Fruit fly (Drosophila melanogaster) whole organism, embryonic: ENCODE data around the gene CG5850.

Experiments
- Antp ChIP-seq: fragments of 200-800 bp; sonication (Bioruptor generic); optimal IDR thresholded peaks from 3 replicates; lab custom pipeline; 2016; ENCODE audit warnings: missing biosample characterization, missing genetic modification characterization
- Atf-2 ChIP-seq: fragments of 200-800 bp; sonication (Bioruptor generic); optimal IDR thresholded peaks from 2 replicates; lab custom pipeline; 2016; ENCODE audit warnings: missing biosample characterization, missing genetic modification characterization
- CG10462 ChIP-seq: fragments of 200-800 bp; sonication (Bioruptor generic); optimal IDR thresholded peaks from 2 replicates; lab custom pipeline; 2016; ENCODE audit warnings: missing biosample characterization, missing genetic modification characterization
- CG11504 ChIP-seq: fragments of 200-800 bp; sonication (Bioruptor generic); optimal IDR thresholded peaks from 3 replicates; lab custom pipeline; 2019; ENCODE audit warnings: missing biosample characterization, mild to moderate bottlenecking, missing genetic modification characterization, moderate library complexity
- CG12219 ChIP-seq: fragments of 200-800 bp; sonication (Bioruptor generic); optimal IDR thresholded peaks from 3 replicates; lab custom pipeline; 2018; ENCODE audit warnings: missing biosample characterization, mild to moderate bottlenecking, missing genetic modification characterization
- CG12744 ChIP-seq: fragments of 200-800 bp; sonication (Bioruptor generic); optimal IDR thresholded peaks from 2 replicates; lab custom pipeline; 2016; ENCODE audit warnings: missing biosample characterization, missing genetic modification characterization
- CG15269 ChIP-seq: fragments of 200-800 bp; sonication (Bioruptor generic); optimal IDR thresholded peaks from 2 replicates; lab custom pipeline; 2018; ENCODE audit warnings: missing biosample characterization, mild to moderate bottlenecking, missing genetic modification characterization, moderate library complexity
- CG17361 ChIP-seq: fragments of 200-800 bp; sonication (Bioruptor generic); IDR thresholded peaks from 3 replicates; pipeline ENCODE4 v1.3.6; 2022; ENCODE audit warnings: missing biosample characterization, missing genetic modification characterization
- CG18011 ChIP-seq: fragments of 200-800 bp; sonication (Bioruptor generic); optimal IDR thresholded peaks from 2 replicates; lab custom pipeline; 2017; ENCODE audit warnings: missing biosample characterization, missing genetic modification characterization, mild to moderate bottlenecking, moderate library complexity, missing genotype
- CG30020 ChIP-seq: fragments of 200-800 bp; optimal IDR thresholded peaks from 2 replicates; lab custom pipeline; 2019; ENCODE audit warnings: missing biosample characterization, mild to moderate bottlenecking, missing genetic modification characterization, moderate library complexity
- CG31224 ChIP-seq: fragments of 200-800 bp; sonication (Bioruptor generic); IDR thresholded peaks from 2 replicates; pipeline ENCODE4 v1.3.6; 2022; ENCODE audit warnings: missing biosample characterization, missing genetic modification characterization
- CG3163 ChIP-seq: fragments of 200-800 bp; sonication (Bioruptor generic); optimal IDR thresholded peaks from 3 replicates; lab custom pipeline; 2016; ENCODE audit warnings: missing biosample characterization, missing genetic modification characterization
- CG34376 ChIP-seq: fragments of 200-800 bp; sonication (Bioruptor generic); optimal IDR thresholded peaks from 2 replicates; lab custom pipeline; 2018; ENCODE audit warnings: missing biosample characterization, mild to moderate bottlenecking, missing genetic modification characterization
- CG4328 ChIP-seq: fragments of 200-800 bp; sonication (Bioruptor generic); optimal IDR thresholded peaks from 3 replicates; lab custom pipeline; 2017; ENCODE audit warnings: missing biosample characterization, missing genetic modification reagents, missing genetic modification characterization
- CG4707 ChIP-seq: fragments of 200-800 bp; sonication (Bioruptor generic); optimal IDR thresholded peaks from 2 replicates; lab custom pipeline; 2018; ENCODE audit warnings: missing biosample characterization, mild to moderate bottlenecking, missing genetic modification characterization, moderate library complexity
- CG4730 ChIP-seq: fragments of 200-800 bp; sonication (Bioruptor generic); IDR thresholded peaks from 2 replicates; pipeline ENCODE4 v1.3.6; 2022; ENCODE audit warnings: missing biosample characterization, missing genetic modification characterization
- CG6175 ChIP-seq: fragments of 200-800 bp; sonication (Bioruptor generic); IDR thresholded peaks from 3 replicates; pipeline ENCODE4 v1.3.6; 2022; ENCODE audit warnings: missing biosample characterization, missing genetic modification characterization
- CG7839 ChIP-seq: fragments of 200-800 bp; sonication (Bioruptor generic); optimal IDR thresholded peaks from 3 replicates; lab custom pipeline; 2018; ENCODE audit warnings: missing biosample characterization, mild to moderate bottlenecking, missing genetic modification characterization, moderate library complexity
- CG7928 ChIP-seq: fragments of 200-800 bp; sonication (Bioruptor generic); optimal IDR thresholded peaks from 2 replicates; lab custom pipeline; 2017; ENCODE audit warnings: missing biosample characterization, mild to moderate bottlenecking, missing genetic modification characterization
- CG7987 ChIP-seq: fragments of 200-800 bp; sonication (Bioruptor generic); optimal IDR thresholded peaks from 2 replicates; lab custom pipeline; 2018; ENCODE audit warnings: missing biosample characterization, mild to moderate bottlenecking, missing genetic modification characterization, moderate library complexity
- CG9215 ChIP-seq: fragments of 200-800 bp; sonication (Bioruptor generic); IDR thresholded peaks from 2 replicates; pipeline ENCODE4 v1.3.6; 2022; ENCODE audit warnings: missing biosample characterization, missing genetic modification characterization
- CG9437 ChIP-seq: fragments of 200-800 bp; sonication (Bioruptor generic); optimal IDR thresholded peaks from 2 replicates; lab custom pipeline; 2018; ENCODE audit warnings: missing biosample characterization, mild to moderate bottlenecking, missing genetic modification characterization
- Dip3 ChIP-seq: fragments of 200-800 bp; sonication (Bioruptor generic); optimal IDR thresholded peaks from 3 replicates; lab custom pipeline; 2016; ENCODE audit warnings: missing biosample characterization, missing genetic modification characterization
- Dref ChIP-seq: fragments of 200-800 bp; sonication (Bioruptor generic); IDR thresholded peaks from 2 replicates; pipeline ENCODE4 v1.3.6; 2022; ENCODE audit warnings: missing biosample characterization, missing genetic modification characterization
- HLH3B ChIP-seq: fragments of 200-800 bp; sonication (Bioruptor generic); IDR thresholded peaks from 2 replicates; pipeline ENCODE4 v1.3.6; 2022; ENCODE audit warnings: missing biosample characterization, missing genetic modification characterization
- HmgZ ChIP-seq: fragments of 200-800 bp; sonication (Bioruptor generic); optimal IDR thresholded peaks from 2 replicates; lab custom pipeline; 2018; ENCODE audit warnings: missing biosample characterization, mild to moderate bottlenecking, missing genetic modification characterization
- Hsf ChIP-seq: fragments of 200-800 bp; sonication (Bioruptor generic); optimal IDR thresholded peaks from 3 replicates; lab custom pipeline; 2016; ENCODE audit warnings: missing biosample characterization, missing genetic modification characterization
- Mes4 ChIP-seq: fragments of 200-800 bp; sonication (Bioruptor generic); optimal IDR thresholded peaks from 2 replicates; lab custom pipeline; 2016; ENCODE audit warnings: missing biosample characterization, missing genetic modification characterization
- Nf-YA ChIP-seq: fragments of 200-800 bp; sonication (Bioruptor generic); IDR thresholded peaks from 2 replicates; pipeline ENCODE4 v1.3.6; 2022; ENCODE audit warnings: missing biosample characterization, missing genetic modification characterization
- Oaz ChIP-seq: fragments of 200-800 bp; sonication (Bioruptor generic); IDR thresholded peaks from 2 replicates; pipeline ENCODE4 v1.3.6; 2022; ENCODE audit warnings: missing biosample characterization, missing genetic modification characterization
- Oli ChIP-seq: fragments of 200-800 bp; sonication (Bioruptor generic); optimal IDR thresholded peaks from 2 replicates; lab custom pipeline; 2018; ENCODE audit warnings: missing biosample characterization, mild to moderate bottlenecking, missing genetic modification characterization, moderate library complexity
- PHDP ChIP-seq: fragments of 200-800 bp; sonication (Bioruptor generic); optimal IDR thresholded peaks from 3 replicates; lab custom pipeline; 2018; ENCODE audit warnings: missing biosample characterization, mild to moderate bottlenecking, missing genetic modification characterization, moderate library complexity
- Poxn ChIP-seq: fragments of 200-800 bp; sonication (Bioruptor generic); IDR thresholded peaks from 2 replicates; pipeline ENCODE4 v1.3.6; 2022; ENCODE audit warnings: missing biosample characterization, missing genetic modification characterization
- Ravus ChIP-seq: fragments of 200-800 bp; sonication (Bioruptor generic); IDR thresholded peaks from 2 replicates; pipeline ENCODE4 v1.3.6; 2022; ENCODE audit warnings: missing biosample characterization, missing genetic modification characterization
- Stat92E ChIP-seq, 3 experiments: fragments of >200 bp in 2 of 3; fragments of 200-800 bp in 1 of 3; sonication (Bioruptor generic) in 1 of 3; optimal IDR thresholded peaks; 2 replicates each; lab custom pipeline; 2017 to 2019; ENCODE audit warnings: missing biosample characterization in 3 of 3, missing genetic modification characterization in 3 of 3, mild to moderate bottlenecking in 1 of 3, moderate library complexity in 1 of 3
- Usf ChIP-seq: fragments of 200-800 bp; sonication (Bioruptor generic); optimal IDR thresholded peaks from 2 replicates; lab custom pipeline; 2017; ENCODE audit warnings: missing genotype, missing biosample characterization, missing genetic modification characterization
- bigmax ChIP-seq: fragments of 200-800 bp; sonication (Bioruptor generic); optimal IDR thresholded peaks from 2 replicates; lab custom pipeline; 2018; ENCODE audit warnings: missing biosample characterization, mild to moderate bottlenecking, missing genetic modification characterization
- cato ChIP-seq: fragments of 200-800 bp; sonication (Bioruptor generic); optimal IDR thresholded peaks from 2 replicates; lab custom pipeline; 2016; ENCODE audit warnings: missing biosample characterization, missing genetic modification characterization, borderline replicate concordance
- en ChIP-seq: fragments of 200-800 bp; sonication (Bioruptor generic); optimal IDR thresholded peaks from 2 replicates; lab custom pipeline; 2016; ENCODE audit warnings: missing biosample characterization, missing genetic modification characterization
- ftz-f1 ChIP-seq: fragments of 200-800 bp; sonication (Bioruptor generic); optimal IDR thresholded peaks from 2 replicates; lab custom pipeline; 2016; ENCODE audit warnings: missing biosample characterization, missing genetic modification characterization
- gce ChIP-seq: fragments of 200-800 bp; sonication (Bioruptor generic); IDR thresholded peaks from 3 replicates; pipeline ENCODE4 v1.3.6; 2022; ENCODE audit warnings: missing biosample characterization, missing genetic modification characterization
- gem ChIP-seq: fragments of 200-800 bp; sonication (Bioruptor generic); optimal IDR thresholded peaks from 2 replicates; lab custom pipeline; 2019; ENCODE audit warnings: missing biosample characterization, mild to moderate bottlenecking, missing genetic modification characterization, moderate library complexity
- jumu ChIP-seq: fragments of 200-800 bp; sonication (Bioruptor generic); optimal IDR thresholded peaks from 3 replicates; lab custom pipeline; 2016; ENCODE audit warnings: missing biosample characterization, missing genetic modification characterization
- lab ChIP-seq: fragments of 200-800 bp; sonication (Bioruptor generic); optimal IDR thresholded peaks from 3 replicates; lab custom pipeline; 2017; ENCODE audit warnings: missing biosample characterization, missing genetic modification characterization, mild to moderate bottlenecking, moderate library complexity, missing genetic modification reagents
- lbe ChIP-seq: fragments of 200-800 bp; sonication (Bioruptor generic); optimal IDR thresholded peaks from 2 replicates; lab custom pipeline; 2016; ENCODE audit warnings: missing biosample characterization, mild to moderate bottlenecking, missing genetic modification characterization
- p53 ChIP-seq: fragments of 200-800 bp; sonication (Bioruptor generic); optimal IDR thresholded peaks from 2 replicates; lab custom pipeline; 2016; ENCODE audit warnings: missing biosample characterization, missing genetic modification characterization
- pb ChIP-seq: fragments of 200-800 bp; sonication (Bioruptor generic); optimal IDR thresholded peaks from 3 replicates; lab custom pipeline; 2016; ENCODE audit warnings: missing biosample characterization, missing genetic modification characterization
- pzg ChIP-seq: fragments of 200-800 bp; sonication (Bioruptor generic); optimal IDR thresholded peaks from 3 replicates; lab custom pipeline; 2018; ENCODE audit warnings: missing biosample characterization, mild to moderate bottlenecking, missing genetic modification characterization, moderate library complexity
- sim ChIP-seq: fragments of 200-800 bp; sonication (Bioruptor generic); IDR thresholded peaks from 2 replicates; pipeline ENCODE4 v1.3.6; 2022; ENCODE audit warnings: missing biosample characterization, missing genetic modification characterization
- sug ChIP-seq: fragments of 200-800 bp; optimal IDR thresholded peaks from 2 replicates; lab custom pipeline; 2019; ENCODE audit warnings: missing biosample characterization, mild to moderate bottlenecking, missing genetic modification characterization, moderate library complexity
- wek ChIP-seq: fragments of 200-800 bp; sonication (Bioruptor generic); optimal IDR thresholded peaks from 3 replicates; lab custom pipeline; 2018; ENCODE audit warnings: missing biosample characterization, mild to moderate bottlenecking, missing genetic modification characterization, moderate library complexity

The CG5850 gene

dm6 chr2L:9947265-9947664, 16.5 kb downstream of the CG5850 start, which contains the start of gene CG5853 (continued):
- TF ChIP-seq Dref (GFP tag; lab: Robert Waterston, UW) = peak; percentile 34; the same call in 1 of the 2 replicates
- peak; percentile 1 for TF ChIP-seq pb
- no peak for TF ChIP-seq CG30020 (tag; lab: Kevin White, UChicago)
- TF ChIP-seq CG4328 (GFP tag; lab: Kevin White, UChicago) = no peak
- no peak for TF ChIP-seq CG4730 (GFP tag; lab: Robert Waterston, UW)
- no peak for TF ChIP-seq Usf (GFP tag; lab: Kevin White, UChicago)
- TF ChIP-seq Mes4 (GFP tag; lab: Kevin White, UChicago) = no peak
- no peak for TF ChIP-seq CG18011
- TF ChIP-seq sug = peak; percentile 76
- TF ChIP-seq Oli (tag; lab: Kevin White, UChicago) = no peak
- TF ChIP-seq CG4707 (GFP tag; lab: Kevin White, UChicago) = no peak
- TF ChIP-seq CG7839 (tag; lab: Kevin White, UChicago) = no peak
- TF ChIP-seq p53 (GFP tag; lab: Kevin White, UChicago) = no peak
- no peak for TF ChIP-seq Stat92E (GFP tag; optimal IDR thresholded peaks at IDR 0.05; lab: Kevin White, UChicago)
- TF ChIP-seq CG7928 (GFP tag; lab: Kevin White, UChicago) = no peak
- no peak for TF ChIP-seq cato (GFP tag; lab: Kevin White, UChicago)
- no peak for TF ChIP-seq Nf-YA
- TF ChIP-seq sim (GFP tag; lab: Robert Waterston, UW) = no peak
- no peak for TF ChIP-seq CG9437
- no peak for TF ChIP-seq Atf-2
- no peak for TF ChIP-seq gce
- TF ChIP-seq CG15269 (tag; lab: Kevin White, UChicago) = peak; percentile 2
- no peak for TF ChIP-seq Antp (GFP tag; lab: Kevin White, UChicago)
- TF ChIP-seq CG34376 = peak; percentile 63
- TF ChIP-seq CG11504 (tag; lab: Kevin White, UChicago) = no peak
- TF ChIP-seq CG12744 (GFP tag; lab: Kevin White, UChicago) = no peak
- TF ChIP-seq gem (tag; lab: Kevin White, UChicago) = no peak
- TF ChIP-seq bigmax = no peak
- no peak for TF ChIP-seq CG31224 (GFP tag; lab: Robert Waterston, UW)
- TF ChIP-seq Hsf (GFP tag; lab: Kevin White, UChicago) = no peak
- no peak for TF ChIP-seq Poxn (GFP tag; lab: Robert Waterston, UW)
- peak; percentile 4 for TF ChIP-seq PHDP (tag; lab: Kevin White, UChicago)
- TF ChIP-seq wek (GFP tag; lab: Kevin White, UChicago) = no peak
- TF ChIP-seq lab = peak; percentile 70
- TF ChIP-seq CG17361 = no peak
- TF ChIP-seq CG12219 = no peak
- TF ChIP-seq HmgZ (tag; lab: Kevin White, UChicago) = peak; percentile 59
- peak; percentile 53; the same call in 1 of the 3 replicates for TF ChIP-seq CG6175 (GFP tag; lab: Robert Waterston, UW)
- no peak for TF ChIP-seq Dip3 (GFP tag; lab: Kevin White, UChicago)
- no peak for TF ChIP-seq CG9215 (GFP tag; lab: Robert Waterston, UW)
- no peak for TF ChIP-seq Oaz (GFP tag; lab: Robert Waterston, UW)
- no peak for TF ChIP-seq Ravus
- TF ChIP-seq CG7987 = no peak
- peak; percentile 11 for TF ChIP-seq pzg (GFP tag; lab: Kevin White, UChicago)
- peak; percentile 35 for TF ChIP-seq ftz-f1 (GFP tag; lab: Kevin White, UChicago)
- TF ChIP-seq HLH3B (GFP tag; lab: Robert Waterston, UW) = 0 out of 2 replicates have a peak, but pooled peaks have one; percentile 14
- no peak for TF ChIP-seq CG10462 (GFP tag; lab: Kevin White, UChicago)
- TF ChIP-seq jumu = no peak
- TF ChIP-seq en (GFP tag; lab: Kevin White, UChicago) = no peak
- TF ChIP-seq lbe (GFP tag; lab: Kevin White, UChicago) = peak; percentile 49
- peak; percentile 25 for TF ChIP-seq CG3163 (GFP tag; lab: Kevin White, UChicago)
- TF ChIP-seq, all 482 proteins: peak for 64
